Fruit fly (Drosophila melanogaster) S2 (cell line): Measurements from ENCODE around the gene CG9550.

Experiments
- CG8478 ChIP-seq: fragments of >200 bp; optimal IDR thresholded peaks from 2 replicates; lab custom pipeline; 2018
- CTCF ChIP-seq, 2 experiments: fragments of >200 bp; optimal IDR thresholded peaks; 2 replicates each; lab custom pipeline; 2018

CG9550 gene

DNA sequence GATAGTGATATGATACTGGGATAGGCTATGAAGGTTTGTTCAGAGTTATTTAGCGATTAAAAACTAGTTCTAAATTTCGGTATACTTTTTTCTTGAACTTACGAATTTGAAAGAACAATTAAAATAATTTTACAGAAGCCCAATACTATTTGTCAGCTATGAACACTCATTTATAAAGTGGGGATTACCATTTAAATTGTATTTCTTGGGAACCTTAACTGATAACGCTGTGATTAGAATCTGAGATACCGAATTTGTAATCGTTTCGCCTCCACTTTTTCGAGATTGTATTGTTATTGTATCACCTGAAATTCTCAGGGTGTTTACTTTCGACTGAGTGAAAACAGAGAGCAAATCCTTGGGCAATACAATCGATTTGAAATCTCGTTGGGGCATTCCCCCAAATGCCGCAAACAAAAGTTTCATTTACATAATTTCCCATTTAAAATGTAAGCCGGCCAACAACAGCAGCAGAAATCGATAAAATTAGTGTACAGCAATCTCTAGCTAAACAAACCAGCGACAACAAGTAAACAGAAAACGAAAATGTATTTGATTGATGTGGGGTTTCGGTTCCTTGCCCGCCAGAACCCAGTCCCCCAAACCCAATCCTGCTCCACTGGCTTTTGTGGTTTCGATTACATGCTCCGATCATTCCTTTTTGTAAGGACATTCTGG, 3.9 kb downstream of the CG9550 start:
- TF ChIP-seq CTCF (optimal IDR thresholded peaks at IDR 0.05; lab: Kevin White, UChicago): no peak
- TF ChIP-seq CG8478: no peak

dm6 chr2L:6502887-6503723, 6.3 kb downstream of the CG9550 start:
- no peak for TF ChIP-seq CG8478
- no peak for TF ChIP-seq CTCF (optimal IDR thresholded peaks at IDR 0.05; lab: Kevin White, UChicago)

DNA sequence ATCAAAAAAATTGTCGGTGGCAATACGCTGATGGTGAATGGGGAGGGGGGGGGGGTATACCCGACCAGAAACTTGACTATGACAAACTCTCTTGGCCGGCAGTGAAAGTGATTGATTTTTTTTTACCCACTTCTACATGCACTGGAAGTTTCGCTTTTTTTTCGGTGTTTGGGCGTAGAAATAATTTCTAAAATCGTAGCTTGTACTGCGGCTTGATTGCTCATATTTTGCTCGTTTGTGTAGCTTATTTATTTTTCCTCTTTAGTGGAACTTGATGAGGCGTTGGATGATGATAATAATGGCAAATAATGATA, 6.8 kb downstream of the CG9550 start:
- TF ChIP-seq CG8478 (no peak), CTCF (optimal IDR thresholded peaks at IDR 0.05; lab: Kevin White, UChicago) (no peak)

dm6 chr2L:6508666-6509065, 11.8 kb downstream of the CG9550 start:
- TF ChIP-seq CTCF (optimal IDR thresholded peaks at IDR 0.05; lab: Kevin White, UChicago) (no peak), CG8478 (no peak)

- no peak for TF ChIP-seq CTCF (optimal IDR thresholded peaks at IDR 0.05; lab: Kevin White, UChicago)
- TF ChIP-seq CG8478: no peak
Observed at dm6 chr2L:6513948-6514347, 17.1 kb downstream of the CG9550 start.

- TF ChIP-seq CTCF (optimal IDR thresholded peaks at IDR 0.05; lab: Kevin White, UChicago) (peak; percentile 93 to 95), CG8478 (no peak)
Observed at dm6 chr2L:6526996-6527395, 30.1 kb downstream of the CG9550 start.

dm6 chr2L:6530952-6531512, 34.2 kb downstream of the CG9550 start:
- TF ChIP-seq CG8478: no peak
- TF ChIP-seq CTCF (optimal IDR thresholded peaks at IDR 0.05; lab: Kevin White, UChicago): no peak

DNA sequence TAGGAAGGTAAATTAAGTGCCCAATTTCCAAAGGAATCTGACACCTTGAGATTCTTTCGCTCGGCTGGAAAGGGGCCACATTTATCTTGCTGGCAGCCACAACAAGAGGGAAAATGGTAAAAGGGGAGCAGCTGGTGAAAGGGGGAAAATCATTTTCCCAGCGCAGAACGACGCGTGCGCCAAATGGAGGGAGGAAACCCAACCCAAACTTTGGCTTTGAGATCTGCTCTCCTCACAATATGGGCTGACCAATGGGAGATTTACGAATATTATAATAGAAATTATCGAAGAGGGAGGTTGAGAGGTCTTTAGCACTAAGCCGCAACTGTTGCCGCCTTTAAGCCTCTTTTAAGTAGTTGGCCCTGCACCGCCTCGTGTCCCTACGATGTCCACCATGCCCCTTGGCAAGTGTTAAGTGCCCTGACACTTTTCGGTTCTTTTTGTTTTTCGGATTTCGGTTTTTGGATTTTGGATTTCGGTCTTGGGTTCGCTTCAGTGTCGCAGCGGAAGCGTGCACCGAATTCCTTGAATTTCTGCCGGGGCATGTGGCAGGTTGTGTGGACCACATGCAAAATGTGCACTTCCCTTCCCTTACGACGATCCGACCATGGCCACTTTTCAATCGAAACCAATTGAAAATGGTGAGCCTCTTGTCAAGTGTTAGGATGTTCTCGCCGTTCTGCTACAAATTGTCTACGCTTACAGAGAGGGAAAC, 35.3 kb downstream of the CG9550 start:
- TF ChIP-seq CG8478 (no peak), CTCF (optimal IDR thresholded peaks at IDR 0.05; lab: Kevin White, UChicago) (no peak)

- TF ChIP-seq CTCF (optimal IDR thresholded peaks at IDR 0.05; lab: Kevin White, UChicago): no peak
- no peak for TF ChIP-seq CG8478
Observed at dm6 chr2L:6532977-6533376, 36.1 kb downstream of the CG9550 start.

dm6 chr2L:6533719-6534118, 36.9 kb downstream of the CG9550 start:
- no peak for TF ChIP-seq CTCF (optimal IDR thresholded peaks at IDR 0.05; lab: Kevin White, UChicago)
- TF ChIP-seq CG8478: no peak

dm6 chr2L:6534125-6534815, 37.4 kb downstream of the CG9550 start:
- TF ChIP-seq CTCF (optimal IDR thresholded peaks at IDR 0.05; lab: Kevin White, UChicago) (no peak), CG8478 (no peak)

DNA sequence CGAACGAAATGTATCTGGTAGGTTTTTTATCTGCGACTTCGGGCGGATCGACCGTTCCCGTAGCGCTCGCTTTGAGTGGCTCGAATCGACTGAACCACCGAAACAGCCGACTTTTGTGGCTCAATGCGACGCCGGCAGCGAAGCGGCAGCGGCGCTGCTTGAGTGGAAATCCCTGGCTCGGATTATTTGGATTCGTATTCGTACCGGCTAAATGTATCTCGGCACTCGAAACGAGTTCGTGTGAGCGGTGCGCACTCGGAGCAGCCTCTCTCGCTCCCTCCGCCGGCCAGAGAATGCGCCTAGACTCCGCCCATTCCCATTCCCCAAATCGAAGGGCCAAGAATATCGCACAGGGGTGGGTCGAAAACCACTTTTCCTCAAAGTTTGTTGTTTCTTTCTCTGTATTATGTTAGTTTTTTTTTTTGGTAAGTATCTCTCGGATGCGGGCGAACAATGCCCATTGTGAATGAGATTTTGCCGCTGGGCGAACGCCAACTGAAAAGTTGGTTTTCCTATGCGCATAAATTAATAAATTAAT, 39.3 kb downstream of the CG9550 start:
- no peak for TF ChIP-seq CG8478

DNA sequence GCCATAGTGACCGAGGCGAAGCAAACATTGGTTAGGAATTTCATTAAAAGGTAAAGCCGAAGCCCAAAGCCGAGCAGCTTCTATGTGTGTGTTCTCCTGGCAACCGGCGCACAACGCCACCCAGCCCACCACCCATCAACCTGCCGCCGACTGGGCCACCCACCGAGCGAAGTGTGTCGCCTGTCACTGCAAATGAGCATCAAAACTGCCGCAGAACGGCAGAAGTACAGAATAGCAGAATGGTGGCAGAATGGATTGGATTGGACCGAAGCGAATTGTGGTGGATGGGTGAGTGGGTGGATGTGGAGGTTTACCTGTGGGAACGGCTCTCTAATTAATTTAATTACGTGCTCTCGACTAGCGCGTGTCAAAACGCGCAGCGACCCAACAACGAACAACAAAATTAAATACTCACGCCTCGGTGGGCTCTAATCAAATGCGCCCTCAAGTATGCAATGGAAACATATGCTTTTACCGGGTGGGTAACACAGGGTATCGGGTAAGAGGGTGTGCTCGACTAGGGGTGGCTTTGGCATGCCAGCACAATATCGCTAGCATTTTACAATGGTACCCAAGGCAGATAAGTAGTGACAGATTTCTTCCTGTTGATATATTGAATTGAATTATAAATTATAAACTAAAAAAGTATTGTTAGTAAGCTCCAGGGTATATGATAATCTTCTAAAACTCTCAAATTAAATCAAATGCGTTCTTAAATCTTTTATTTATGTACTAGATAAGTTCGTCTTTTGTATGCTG, 42.9 kb downstream of the CG9550 start:
- TF ChIP-seq CG8478: no peak
- no peak for TF ChIP-seq CTCF (optimal IDR thresholded peaks at IDR 0.05; lab: Kevin White, UChicago)

DNA sequence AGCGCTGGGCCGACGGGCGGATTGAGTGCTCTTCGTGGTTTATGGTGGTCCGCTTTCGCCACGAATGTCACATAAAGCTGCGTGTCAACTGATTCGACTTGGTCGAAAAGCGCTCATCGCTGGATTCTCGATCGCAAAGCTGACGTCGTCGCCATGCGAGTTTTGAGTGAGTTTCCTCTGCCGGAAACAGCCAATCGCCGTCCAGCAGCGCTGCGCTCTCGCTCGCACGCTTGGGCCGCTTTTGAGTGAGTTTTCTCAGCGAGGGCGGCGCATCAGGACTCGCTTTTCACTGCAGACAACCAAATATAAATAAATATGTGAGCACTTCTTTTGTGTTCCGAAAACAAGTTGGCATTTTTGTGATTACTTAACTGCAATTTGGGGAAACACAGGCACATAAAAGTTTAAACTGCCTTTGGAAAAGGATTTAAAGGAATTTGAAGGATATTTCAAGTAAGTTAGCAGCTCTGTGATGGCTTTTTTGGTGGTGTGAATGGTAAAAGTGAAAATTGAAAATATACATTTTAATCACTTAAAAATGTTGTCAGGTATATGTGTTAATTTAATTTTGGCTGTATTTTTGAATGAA, 50.1 kb downstream of the CG9550 start, which contains the start of gene eya:
Gene eya, minus strand, starts transcription at position 94 of the 589 bp plus-strand sequence.
- no peak for TF ChIP-seq CTCF (optimal IDR thresholded peaks at IDR 0.05; lab: Kevin White, UChicago)
- no peak for TF ChIP-seq CG8478
